Fruit fly (Drosophila melanogaster) whole organism, embryonic: Measurements from ENCODE around the gene Awh.
A peak's percentile ranks its signal among the peaks of the same experiment; 100 is the strongest.

Experiments used
- CG1024 ChIP-seq: fragments of 200-800 bp; sonication (Bioruptor generic); IDR thresholded peaks from 2 replicates; pipeline ENCODE4 v1.3.6; 2022; ENCODE audit warnings: missing biosample characterization, missing genetic modification characterization
- CG12155 ChIP-seq: fragments of 200-800 bp; sonication (Bioruptor generic); optimal IDR thresholded peaks from 3 replicates; lab custom pipeline; 2016; ENCODE audit warnings: missing biosample characterization, missing genetic modification characterization
- CG12769 ChIP-seq: fragments of 200-800 bp; sonication (Bioruptor generic); optimal IDR thresholded peaks from 2 replicates; lab custom pipeline; 2019; ENCODE audit warnings: missing biosample characterization, mild to moderate bottlenecking, missing genetic modification characterization, moderate library complexity
- CG17361 ChIP-seq: fragments of 200-800 bp; sonication (Bioruptor generic); IDR thresholded peaks from 3 replicates; pipeline ENCODE4 v1.3.6; 2022; ENCODE audit warnings: missing biosample characterization, missing genetic modification characterization
- CG17385 ChIP-seq: fragments of 200-800 bp; sonication (Bioruptor generic); optimal IDR thresholded peaks from 3 replicates; lab custom pipeline; 2018; ENCODE audit warnings: missing biosample characterization, mild to moderate bottlenecking, missing genetic modification characterization
- CG1792 ChIP-seq: fragments of 200-800 bp; sonication (Bioruptor generic); optimal IDR thresholded peaks from 2 replicates; lab custom pipeline; 2016; ENCODE audit warnings: missing biosample characterization, missing genetic modification characterization
- CG2202 ChIP-seq: fragments of 200-800 bp; sonication (Bioruptor generic); optimal IDR thresholded peaks from 2 replicates; lab custom pipeline; 2018; ENCODE audit warnings: missing biosample characterization, mild to moderate bottlenecking, missing genetic modification characterization
- CG30431 ChIP-seq: fragments of 200-800 bp; sonication (Bioruptor generic); optimal IDR thresholded peaks from 2 replicates; lab custom pipeline; 2017; ENCODE audit warnings: missing biosample characterization, missing genetic modification characterization
- CG3065 ChIP-seq: fragments of 200-800 bp; sonication (Bioruptor generic); optimal IDR thresholded peaks from 2 replicates; lab custom pipeline; 2016; ENCODE audit warnings: missing biosample characterization, missing genetic modification characterization
- CG34422 ChIP-seq: fragments of 200-800 bp; sonication (Bioruptor generic); IDR thresholded peaks from 3 replicates; pipeline ENCODE4 v1.3.6; 2022; ENCODE audit warnings: missing biosample characterization, missing genetic modification characterization
- CG3838 ChIP-seq: fragments of 200-800 bp; sonication (Bioruptor generic); optimal IDR thresholded peaks from 3 replicates; lab custom pipeline; 2016; ENCODE audit warnings: missing biosample characterization, missing genetic modification characterization
- CG4360 ChIP-seq: fragments of 200-800 bp; sonication (Bioruptor generic); IDR thresholded peaks from 2 replicates; pipeline ENCODE4 v1.3.6; 2022; ENCODE audit warnings: missing biosample characterization, missing genetic modification characterization
- CG6813 ChIP-seq: fragments of 200-800 bp; sonication (Bioruptor generic); optimal IDR thresholded peaks from 2 replicates; lab custom pipeline; 2017; ENCODE audit warnings: missing biosample characterization, missing genetic modification characterization, mild to moderate bottlenecking, moderate library complexity, missing genetic modification reagents
- CG7372 ChIP-seq: fragments of 200-800 bp; sonication (Bioruptor generic); IDR thresholded peaks from 2 replicates; pipeline ENCODE4 v1.3.6; 2022; ENCODE audit warnings: missing biosample characterization, missing genetic modification characterization
- CHES-1-like ChIP-seq: fragments of 200-800 bp; sonication (Bioruptor generic); optimal IDR thresholded peaks from 2 replicates; lab custom pipeline; 2016; ENCODE audit warnings: missing biosample characterization, missing genetic modification characterization
- Dad ChIP-seq: fragments of 200-800 bp; sonication (Bioruptor generic); optimal IDR thresholded peaks from 3 replicates; lab custom pipeline; 2016; ENCODE audit warnings: missing biosample characterization, missing genetic modification characterization
- Dek ChIP-seq: fragments of 200-800 bp; sonication (Bioruptor generic); optimal IDR thresholded peaks from 3 replicates; lab custom pipeline; 2019; ENCODE audit warnings: missing biosample characterization, mild to moderate bottlenecking, missing genetic modification characterization, moderate library complexity
- Dp ChIP-seq: fragments of 200-800 bp; sonication (Bioruptor generic); optimal IDR thresholded peaks from 2 replicates; lab custom pipeline; 2018; ENCODE audit warnings: missing biosample characterization, mild to moderate bottlenecking, missing genetic modification characterization, moderate library complexity
- Drgx ChIP-seq: fragments of 200-800 bp; sonication (Bioruptor generic); IDR thresholded peaks from 2 replicates; pipeline ENCODE4 v1.3.6; 2022; ENCODE audit warnings: missing biosample characterization, missing genetic modification characterization
- Eip74EF ChIP-seq, 2 experiments: fragments of 200-800 bp in 1 of 2; fragments of >200 bp in 1 of 2; sonication (Bioruptor generic) in 1 of 2; optimal IDR thresholded peaks; 2 replicates each; lab custom pipeline; 2017 to 2019; ENCODE audit warnings: missing biosample characterization in 2 of 2, missing genetic modification characterization in 2 of 2, mild to moderate bottlenecking in 1 of 2, moderate library complexity in 1 of 2
- Hmr ChIP-seq: fragments of 200-800 bp; sonication (Bioruptor generic); optimal IDR thresholded peaks from 3 replicates; lab custom pipeline; 2017; ENCODE audit warnings: mild to moderate bottlenecking, missing biosample characterization, missing genetic modification reagents, missing genetic modification characterization
- Hr51 ChIP-seq, 2 experiments: fragments of 200-800 bp; sonication (Bioruptor generic); optimal IDR thresholded peaks; 2 replicates in 1 of 2; 3 replicates in 1 of 2; lab custom pipeline; 2016 to 2018; ENCODE audit warnings: missing biosample characterization in 2 of 2, missing genetic modification characterization in 2 of 2, mild to moderate bottlenecking in 1 of 2, moderate library complexity in 1 of 2
- Hsf ChIP-seq: fragments of 200-800 bp; sonication (Bioruptor generic); optimal IDR thresholded peaks from 3 replicates; lab custom pipeline; 2016; ENCODE audit warnings: missing biosample characterization, missing genetic modification characterization
- Kr ChIP-seq: fragments of 200-800 bp; sonication (Bioruptor generic); optimal IDR thresholded peaks from 2 replicates; lab custom pipeline; 2017; ENCODE audit warnings: missing biosample characterization, mild to moderate bottlenecking, missing genetic modification characterization
- Lhr ChIP-seq: fragments of 200-800 bp; sonication (Bioruptor generic); optimal IDR thresholded peaks from 3 replicates; lab custom pipeline; 2017; ENCODE audit warnings: mild to moderate bottlenecking, missing biosample characterization, missing genetic modification reagents, missing genetic modification characterization
- Max ChIP-seq: fragments of 200-800 bp; sonication (Bioruptor generic); optimal IDR thresholded peaks from 2 replicates; lab custom pipeline; 2016; ENCODE audit warnings: missing biosample characterization, mild to moderate bottlenecking, missing genetic modification characterization
- Mes4 ChIP-seq: fragments of 200-800 bp; sonication (Bioruptor generic); optimal IDR thresholded peaks from 2 replicates; lab custom pipeline; 2016; ENCODE audit warnings: missing biosample characterization, missing genetic modification characterization
- Nf-YC ChIP-seq: fragments of 200-800 bp; optimal IDR thresholded peaks from 3 replicates; lab custom pipeline; 2019; ENCODE audit warnings: missing biosample characterization, mild to moderate bottlenecking, missing genetic modification characterization, moderate library complexity
- Oli ChIP-seq: fragments of 200-800 bp; sonication (Bioruptor generic); optimal IDR thresholded peaks from 2 replicates; lab custom pipeline; 2018; ENCODE audit warnings: missing biosample characterization, mild to moderate bottlenecking, missing genetic modification characterization, moderate library complexity
- Ptx1 ChIP-seq: fragments of 200-800 bp; sonication (Bioruptor generic); IDR thresholded peaks from 2 replicates; pipeline ENCODE4 v1.3.6; 2022; ENCODE audit warnings: missing biosample characterization, missing genetic modification characterization
- Side ChIP-seq: fragments of 200-800 bp; sonication (Bioruptor generic); optimal IDR thresholded peaks from 2 replicates; lab custom pipeline; 2016; ENCODE audit warnings: missing biosample characterization, missing genetic modification characterization
- Trl ChIP-seq, 3 experiments: fragments of >200 bp in 2 of 3; fragments of 200-800 bp in 1 of 3; sonication (Bioruptor generic) in 1 of 3; optimal IDR thresholded peaks; 2 replicates in 1 of 3; 3 replicates in 2 of 3; lab custom pipeline; 2016 to 2017; ENCODE audit warnings: missing biosample characterization in 1 of 3, missing genetic modification characterization in 1 of 3
- ara ChIP-seq: fragments of 200-800 bp; sonication (Bioruptor generic); IDR thresholded peaks from 2 replicates; pipeline ENCODE4 v1.3.6; 2022; ENCODE audit warnings: missing biosample characterization, missing genetic modification characterization
- az2 ChIP-seq: fragments of 200-800 bp; sonication (Bioruptor generic); optimal IDR thresholded peaks from 3 replicates; lab custom pipeline; 2016; ENCODE audit warnings: missing biosample characterization, missing genetic modification characterization
- bab2 ChIP-seq: fragments of 200-800 bp; sonication (Bioruptor generic); optimal IDR thresholded peaks from 2 replicates; lab custom pipeline; 2016; ENCODE audit warnings: missing biosample characterization, missing genetic modification characterization
- bowl ChIP-seq: fragments of 200-800 bp; sonication (Bioruptor generic); IDR thresholded peaks from 2 replicates; pipeline ENCODE4 v1.3.6; 2022; ENCODE audit warnings: missing biosample characterization, missing genetic modification characterization
- br ChIP-seq: fragments of >200 bp; optimal IDR thresholded peaks from 2 replicates; lab custom pipeline; 2017
- eve ChIP-seq, 2 experiments: fragments of >200 bp; optimal IDR thresholded peaks; 2 replicates each; lab custom pipeline; 2017; ENCODE audit warnings: missing biosample characterization in 2 of 2, missing genetic modification characterization in 2 of 2
- ewg ChIP-seq: fragments of 200-800 bp; sonication (Bioruptor generic); optimal IDR thresholded peaks from 3 replicates; lab custom pipeline; 2017; ENCODE audit warnings: mild to moderate bottlenecking, missing biosample characterization, missing genetic modification reagents, missing genetic modification characterization
- fd3F ChIP-seq: fragments of 200-800 bp; sonication (Bioruptor generic); optimal IDR thresholded peaks from 2 replicates; lab custom pipeline; 2018; ENCODE audit warnings: missing biosample characterization, mild to moderate bottlenecking, missing genetic modification characterization, moderate library complexity
- hkb ChIP-seq, 2 experiments: fragments of 200-800 bp in 1 of 2; fragments of >200 bp in 1 of 2; sonication (Bioruptor generic) in 1 of 2; IDR thresholded peaks in 1 of 2; optimal IDR thresholded peaks in 1 of 2; 2 replicates each; pipeline versions ENCODE4 v1.3.6 to Lab custom; 2017 to 2022; ENCODE audit warnings: missing biosample characterization in 1 of 2, missing genetic modification characterization in 1 of 2
- lab ChIP-seq: fragments of 200-800 bp; sonication (Bioruptor generic); optimal IDR thresholded peaks from 3 replicates; lab custom pipeline; 2017; ENCODE audit warnings: missing biosample characterization, missing genetic modification characterization, mild to moderate bottlenecking, moderate library complexity, missing genetic modification reagents
- lola ChIP-seq, 3 experiments: fragments of >200 bp in 2 of 3; fragments of 200-800 bp in 1 of 3; sonication (Bioruptor generic) in 1 of 3; optimal IDR thresholded peaks; 2 replicates each; lab custom pipeline; 2017 to 2019; ENCODE audit warnings: missing biosample characterization in 3 of 3, missing genetic modification characterization in 3 of 3, mild to moderate bottlenecking in 1 of 3, moderate library complexity in 1 of 3
- mld ChIP-seq: fragments of 200-800 bp; sonication (Bioruptor generic); IDR thresholded peaks from 3 replicates; pipeline ENCODE4 v1.3.6; 2022; ENCODE audit warnings: missing biosample characterization, missing genetic modification characterization; ENCODE audit not compliant: partially characterized antibody
- sisA ChIP-seq: fragments of 200-800 bp; sonication (Bioruptor generic); IDR thresholded peaks from 2 replicates; pipeline ENCODE4 v1.3.6; 2022; ENCODE audit warnings: missing biosample characterization, missing genetic modification characterization
- sna ChIP-seq: fragments of 200-800 bp; sonication (Bioruptor generic); IDR thresholded peaks from 2 replicates; pipeline ENCODE4 v1.3.6; 2022; ENCODE audit warnings: missing biosample characterization, missing genetic modification characterization; ENCODE audit not compliant: partially characterized antibody
- sqz ChIP-seq: fragments of 200-800 bp; sonication (Bioruptor generic); optimal IDR thresholded peaks from 3 replicates; lab custom pipeline; 2018; ENCODE audit warnings: missing biosample characterization, mild to moderate bottlenecking, missing genetic modification characterization
- sr ChIP-seq: fragments of 200-800 bp; sonication (Bioruptor generic); IDR thresholded peaks from 3 replicates; pipeline ENCODE4 v1.3.6; 2022; ENCODE audit warnings: missing biosample characterization, missing genetic modification characterization
- stc ChIP-seq: fragments of 200-800 bp; sonication (Bioruptor generic); IDR thresholded peaks from 2 replicates; pipeline ENCODE4 v1.3.6; 2022; ENCODE audit warnings: missing biosample characterization, missing genetic modification characterization
- usp ChIP-seq: fragments of >200 bp; optimal IDR thresholded peaks from 2 replicates; lab custom pipeline; 2017; ENCODE audit warnings: missing biosample characterization, missing genetic modification characterization

The Awh gene

dm6 chr3L:3826541-3826940 is 19.5 kb upstream of the Awh start (continued):
- TF ChIP-seq CG17361 (peak; percentile 81), Dek (tag; lab: Kevin White, UChicago) (peak; percentile 85), CG3065 (GFP tag; lab: Kevin White, UChicago) (no peak), br (lab: Kevin White, UChicago) (no peak), Mes4 (GFP tag; lab: Kevin White, UChicago) (no peak), Side (GFP tag; lab: Kevin White, UChicago) (no peak), eve (GFP tag; optimal IDR thresholded peaks at IDR 0.05; lab: Kevin White, UChicago) (no peak), Drgx (GFP tag; lab: Robert Waterston, UW) (peak; percentile 77; the same call in 1 of the 2 replicates), Hsf (GFP tag; lab: Kevin White, UChicago) (peak; percentile 15), ara (GFP tag; lab: Robert Waterston, UW) (peak; percentile 56; the same call in 1 of the 2 replicates), sr (GFP tag; lab: Robert Waterston, UW) (no peak; the same call in 2 of the 3 replicates), sisA (GFP tag; lab: Robert Waterston, UW) (peak; percentile 68), Kr (GFP tag; lab: Kevin White, UChicago) (no peak), ewg (GFP tag; lab: Kevin White, UChicago) (peak; percentile 95), Oli (tag; lab: Kevin White, UChicago) (peak; percentile 82), Hr51 (GFP tag; optimal IDR thresholded peaks at IDR 0.05; lab: Kevin White, UChicago) (peak in 1 of 2 experiments; percentile 91), CG3838 (GFP tag; lab: Kevin White, UChicago) (no peak), CG4360 (GFP tag; lab: Robert Waterston, UW) (no peak), az2 (peak; percentile 71), CG2202 (tag; lab: Kevin White, UChicago) (peak; percentile 53), CG34422 (GFP tag; lab: Robert Waterston, UW) (peak; percentile 63; the same call in 2 of the 3 replicates), Dp (GFP tag; lab: Kevin White, UChicago) (no peak), Lhr (GFP tag; lab: Kevin White, UChicago) (peak; percentile 5), CHES-1-like (GFP tag; lab: Kevin White, UChicago) (no peak), Hmr (GFP tag; lab: Kevin White, UChicago) (peak; percentile 92), Dad (GFP tag; lab: Kevin White, UChicago) (no peak), lab (GFP tag; lab: Kevin White, UChicago) (peak; percentile 94), CG1792 (no peak), Ptx1 (peak; percentile 74), Nf-YC (peak; percentile 79), CG6813 (GFP tag; lab: Kevin White, UChicago) (peak; percentile 85), CG17385 (GFP tag; lab: Kevin White, UChicago) (peak; percentile 82), Eip74EF (GFP tag; optimal IDR thresholded peaks at IDR 0.05; lab: Kevin White, UChicago) (no peak), mld (GFP tag; lab: Robert Waterston, UW) (no peak), fd3F (peak; percentile 79), sqz (GFP tag; lab: Kevin White, UChicago) (peak; percentile 70), Max (peak; percentile 64), sna (GFP tag; lab: Robert Waterston, UW) (no peak), lola (GFP tag; optimal IDR thresholded peaks at IDR 0.05; lab: Kevin White, UChicago) (peak in 1 of 3 experiments; percentile 66), CG12155 (peak; percentile 64), usp (GFP tag; lab: Kevin White, UChicago) (no peak), Trl (optimal IDR thresholded peaks at IDR 0.05; lab: Kevin White, UChicago) (no peak), Trl (GFP tag; optimal IDR thresholded peaks at IDR 0.05; lab: Kevin White, UChicago) (no peak), CG12769 (tag; lab: Kevin White, UChicago) (peak; percentile 61), CG7372 (peak; percentile 71), bab2 (peak; percentile 23), CG1024 (GFP tag; lab: Robert Waterston, UW) (peak; percentile 68), bowl (GFP tag; lab: Robert Waterston, UW) (peak; percentile 68; the same call in 1 of the 2 replicates), stc (GFP tag; lab: Robert Waterston, UW) (peak; percentile 80), CG30431 (GFP tag; lab: Kevin White, UChicago) (peak; percentile 26), hkb (optimal IDR thresholded peaks at IDR 0.05; lab: Kevin White, UChicago) (no peak), hkb (GFP tag; IDR thresholded peaks at IDR 0.05; lab: Robert Waterston, UW) (peak; percentile 89)
